Worm (Caenorhabditis elegans) whole organism, midembryonic: ENCODE results near the gene C50F7.6.

Source experiments
- tab-1 ChIP-seq: fragments of 200-800 bp; sonication (Bioruptor generic); IDR thresholded peaks from 2 replicates; pipeline ENCODE4 v1.3.6; 2022; ENCODE audit warnings: missing genetic modification characterization, missing compliant biosample characterization
- ztf-23 ChIP-seq: fragments of 200-800 bp; sonication (Bioruptor generic); IDR thresholded peaks from 2 replicates; pipeline ENCODE4 v1.3.6; 2022; ENCODE audit warnings: missing genetic modification reagents, missing genetic modification characterization, missing compliant biosample characterization

- no peak for TF ChIP-seq tab-1 (GFP tag; lab: Robert Waterston, UW)
- no peak for TF ChIP-seq ztf-23 (GFP tag; lab: Robert Waterston, UW)
These were observed 31.1 kb upstream of the C50F7.6 start for ce11 chrIV:7754114-7754513.
